Worm (Caenorhabditis elegans): ENCODE results near the gene lgc-14.

DNA sequence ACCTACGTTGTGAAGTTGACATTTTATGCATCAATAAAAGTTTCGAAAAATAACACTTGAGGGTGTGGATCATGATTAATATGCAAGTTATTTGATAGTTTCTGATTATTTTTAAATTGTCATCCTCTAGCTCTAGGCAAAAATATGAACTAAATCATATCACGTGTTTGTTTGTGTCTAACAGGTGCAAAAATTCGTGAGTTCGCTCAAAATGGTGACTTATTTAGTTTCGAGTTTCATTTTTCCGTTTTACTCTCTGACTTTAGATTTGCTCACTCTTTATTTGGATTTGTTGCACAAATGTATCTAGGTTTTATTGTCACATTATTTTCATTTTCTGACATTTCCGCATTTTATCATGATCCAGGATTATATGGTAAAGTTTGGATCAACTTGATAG is 7.0 kb downstream of the lgc-14 start, which contains the start of gene lgc-16:
- TF ChIP-seq ama-1 (optimal IDR thresholded peaks at IDR 0.05) (no peak), unc-3 (GFP tag; conservative IDR thresholded peaks at IDR 0.05) (no peak), unc-3 (tag; optimal IDR thresholded peaks at IDR 0.05) (no peak)
